Worm (Caenorhabditis elegans) whole organism, early embryonic: ENCODE measurements around the gene dod-17.

Source experiments
- B0310.2 ChIP-seq: sonication (generic microtip); optimal IDR thresholded peaks from 2 replicates; lab custom pipeline; 2016; ENCODE audit warnings: mild to moderate bottlenecking, missing genetic modification characterization, missing compliant biosample characterization
- F13C5.2 ChIP-seq: sonication (generic microtip); optimal IDR thresholded peaks from 2 replicates; lab custom pipeline; 2017; ENCODE audit warnings: mild to moderate bottlenecking, missing genetic modification characterization, inconsistent platforms, missing compliant biosample characterization
- aly-1 ChIP-seq: sonication (generic microtip); optimal IDR thresholded peaks from 2 replicates; lab custom pipeline; 2016; ENCODE audit warnings: missing genetic modification characterization, missing compliant biosample characterization
- ama-1 ChIP-seq: fragments of 150-350 bp; optimal IDR thresholded peaks from 2 replicates; lab custom pipeline; 2014
- ceh-13 ChIP-seq: fragments of 200-800 bp; sonication (Bioruptor generic); optimal IDR thresholded peaks from 2 replicates; lab custom pipeline; 2018; ENCODE audit warnings: mild to moderate bottlenecking, missing genetic modification characterization, missing compliant biosample characterization
- ceh-36 ChIP-seq: sonication (generic microtip); optimal IDR thresholded peaks from 2 replicates; lab custom pipeline; 2016; ENCODE audit warnings: missing genetic modification characterization, inconsistent platforms, missing compliant biosample characterization
- ets-7 ChIP-seq: sonication (generic microtip); optimal IDR thresholded peaks from 2 replicates; lab custom pipeline; 2016; ENCODE audit warnings: missing genotype, missing genetic modification characterization, missing compliant biosample characterization
- flt-1 ChIP-seq: fragments of 200-800 bp; sonication (Bioruptor generic); IDR thresholded peaks from 2 replicates; pipeline ENCODE4 v1.3.6; 2022; ENCODE audit warnings: missing genetic modification characterization, missing compliant biosample characterization
- hmbx-1 ChIP-seq: sonication (generic microtip); optimal IDR thresholded peaks from 2 replicates; lab custom pipeline; 2016; ENCODE audit warnings: mild to moderate bottlenecking, missing genetic modification characterization, missing compliant biosample characterization
- hmg-4 ChIP-seq: fragments of 200-800 bp; sonication (Bioruptor generic); optimal IDR thresholded peaks from 2 replicates; lab custom pipeline; 2018; ENCODE audit warnings: mild to moderate bottlenecking, missing genetic modification characterization, missing compliant biosample characterization
- hnd-1 ChIP-seq: sonication (generic microtip); optimal IDR thresholded peaks from 2 replicates; lab custom pipeline; 2016; ENCODE audit warnings: missing genetic modification characterization, missing compliant biosample characterization
- pes-1 ChIP-seq: fragments of 200-800 bp; sonication (Bioruptor generic); IDR thresholded peaks from 2 replicates; pipeline ENCODE4 v1.3.6; 2022; ENCODE audit warnings: missing genetic modification reagents, missing genetic modification characterization, missing compliant biosample characterization
- scrt-1 ChIP-seq: fragments of 200-800 bp; sonication (Bioruptor generic); IDR thresholded peaks from 2 replicates; pipeline ENCODE4 v1.3.6; 2022; ENCODE audit warnings: missing genetic modification characterization, missing compliant biosample characterization
- sea-1 ChIP-seq: fragments of 200-800 bp; sonication (Bioruptor generic); conservative IDR thresholded peaks from 2 replicates; pipeline ENCODE4 v1.3.6; 2022; ENCODE audit warnings: missing genetic modification characterization, missing compliant biosample characterization
- tbx-11 ChIP-seq: fragments of 200-800 bp; sonication (Bioruptor generic); IDR thresholded peaks from 2 replicates; pipeline ENCODE4 v1.3.6; 2022; ENCODE audit warnings: missing genetic modification characterization, missing compliant biosample characterization
- tbx-37 ChIP-seq: fragments of 200-800 bp; sonication (Bioruptor generic); conservative IDR thresholded peaks from 2 replicates; pipeline ENCODE4 v1.3.6; 2022; ENCODE audit warnings: missing genetic modification reagents, missing genetic modification characterization, missing compliant biosample characterization
- tra-4 ChIP-seq: sonication (generic microtip); optimal IDR thresholded peaks from 2 replicates; lab custom pipeline; 2017; ENCODE audit warnings: missing genetic modification characterization, missing compliant biosample characterization

Gene dod-17

ce11 chrIV:13013231-13013630, 37.1 kb downstream of the dod-17 start:
- TF ChIP-seq ets-7 (tag; lab: Kevin White, UChicago) (no peak), pes-1 (GFP tag; lab: Robert Waterston, UW) (no peak), hmbx-1 (tag; lab: Kevin White, UChicago) (no peak), scrt-1 (GFP tag; lab: Robert Waterston, UW) (no peak), flt-1 (GFP tag; lab: Robert Waterston, UW) (no peak), hmg-4 (GFP tag; lab: Kevin White, UChicago) (no peak), sea-1 (GFP tag; lab: Robert Waterston, UW) (no peak), aly-1 (tag; lab: Kevin White, UChicago) (no peak), hnd-1 (no peak), tra-4 (tag; lab: Kevin White, UChicago) (no peak), ceh-36 (tag; lab: Kevin White, UChicago) (no peak), ama-1 (lab: Kevin White, UChicago) (no peak), ceh-13 (no peak), tbx-37 (no peak)

ce11 chrIV:13013711-13014341, 37.7 kb downstream of the dod-17 start:
- TF ChIP-seq tbx-37 (no peak), ceh-36 (tag; lab: Kevin White, UChicago) (no peak), pes-1 (GFP tag; lab: Robert Waterston, UW) (no peak), hnd-1 (no peak), tbx-11 (GFP tag; lab: Robert Waterston, UW) (no peak), sea-1 (GFP tag; lab: Robert Waterston, UW) (no peak), scrt-1 (GFP tag; lab: Robert Waterston, UW) (no peak), B0310.2 (tag; lab: Kevin White, UChicago) (no peak), hmg-4 (GFP tag; lab: Kevin White, UChicago) (no peak), ceh-13 (no peak), hmbx-1 (tag; lab: Kevin White, UChicago) (no peak)

ce11 chrIV:13015801-13016404, 39.8 kb downstream of the dod-17 start:
- no peak for TF ChIP-seq tbx-11 (GFP tag; lab: Robert Waterston, UW)

- TF ChIP-seq aly-1 (tag; lab: Kevin White, UChicago): no peak
- no peak for TF ChIP-seq pes-1 (GFP tag; lab: Robert Waterston, UW)
- no peak for TF ChIP-seq hnd-1
- TF ChIP-seq F13C5.2 (tag; lab: Kevin White, UChicago): no peak
- TF ChIP-seq scrt-1 (GFP tag; lab: Robert Waterston, UW): no peak
- no peak for TF ChIP-seq tra-4 (tag; lab: Kevin White, UChicago)
- no peak for TF ChIP-seq sea-1 (GFP tag; lab: Robert Waterston, UW)
- no peak for TF ChIP-seq ceh-13
Measured at ce11 chrIV:13016820-13017219, 40.7 kb downstream of the dod-17 start.

ce11 chrIV:13021006-13021405, 44.9 kb downstream of the dod-17 start:
- TF ChIP-seq sea-1 (GFP tag; lab: Robert Waterston, UW) (no peak), ets-7 (tag; lab: Kevin White, UChicago) (no peak), tbx-11 (GFP tag; lab: Robert Waterston, UW) (no peak), F13C5.2 (tag; lab: Kevin White, UChicago) (no peak), B0310.2 (tag; lab: Kevin White, UChicago) (no peak), aly-1 (tag; lab: Kevin White, UChicago) (no peak), tra-4 (tag; lab: Kevin White, UChicago) (no peak), ceh-13 (no peak), tbx-37 (no peak), pes-1 (GFP tag; lab: Robert Waterston, UW) (no peak), hnd-1 (no peak), ama-1 (lab: Kevin White, UChicago) (no peak), scrt-1 (GFP tag; lab: Robert Waterston, UW) (no peak), ceh-36 (tag; lab: Kevin White, UChicago) (no peak), flt-1 (GFP tag; lab: Robert Waterston, UW) (no peak), hmg-4 (GFP tag; lab: Kevin White, UChicago) (no peak), hmbx-1 (tag; lab: Kevin White, UChicago) (no peak)

ce11 chrIV:13022892-13023291, 46.8 kb downstream of the dod-17 start:
- TF ChIP-seq hmbx-1 (tag; lab: Kevin White, UChicago) (no peak), pes-1 (GFP tag; lab: Robert Waterston, UW) (0 out of 2 replicates have a peak, but pooled peaks have one; percentile 15), ets-7 (tag; lab: Kevin White, UChicago) (no peak), hmg-4 (GFP tag; lab: Kevin White, UChicago) (peak; percentile 16)

- TF ChIP-seq hmbx-1 (tag; lab: Kevin White, UChicago) (no peak), pes-1 (GFP tag; lab: Robert Waterston, UW) (no peak), B0310.2 (tag; lab: Kevin White, UChicago) (no peak), F13C5.2 (tag; lab: Kevin White, UChicago) (no peak), tra-4 (tag; lab: Kevin White, UChicago) (no peak), ceh-36 (tag; lab: Kevin White, UChicago) (no peak), ama-1 (lab: Kevin White, UChicago) (no peak), scrt-1 (GFP tag; lab: Robert Waterston, UW) (no peak), sea-1 (GFP tag; lab: Robert Waterston, UW) (no peak), hnd-1 (no peak), flt-1 (GFP tag; lab: Robert Waterston, UW) (no peak)
Measured at ce11 chrIV:13025853-13026343, 49.8 kb downstream of the dod-17 start.
